Fruit fly (Drosophila melanogaster) whole organism, wandering third instar larva: Measurements from ENCODE around the gene Cpr62Ba.

ENCODE experiments used
- CrebA ChIP-seq: fragments of 200-800 bp; sonication (Bioruptor generic); optimal IDR thresholded peaks from 2 replicates; lab custom pipeline; 2016; ENCODE audit warnings: missing biosample characterization, mild to moderate bottlenecking, missing genetic modification characterization, borderline replicate concordance
- Hnf4 ChIP-seq: fragments of 200-800 bp; sonication (Bioruptor generic); optimal IDR thresholded peaks from 2 replicates; lab custom pipeline; 2016; ENCODE audit warnings: missing biosample characterization, mild to moderate bottlenecking, missing genetic modification characterization
- Sp1 ChIP-seq: fragments of 200-800 bp; sonication (Bioruptor generic); optimal IDR thresholded peaks from 3 replicates; lab custom pipeline; 2019; ENCODE audit warnings: missing biosample characterization, mild to moderate bottlenecking, missing genetic modification characterization, moderate library complexity
- br ChIP-seq: fragments of 200-800 bp; sonication (Bioruptor generic); optimal IDR thresholded peaks from 2 replicates; lab custom pipeline; 2016; ENCODE audit warnings: missing biosample characterization, missing genetic modification characterization
- dmrt93B ChIP-seq: fragments of 200-800 bp; sonication (Bioruptor generic); optimal IDR thresholded peaks from 2 replicates; lab custom pipeline; 2018; ENCODE audit warnings: missing biosample characterization, mild to moderate bottlenecking, missing genetic modification characterization
- ey ChIP-seq: fragments of 200-800 bp; sonication (Bioruptor generic); optimal IDR thresholded peaks from 2 replicates; lab custom pipeline; 2016; ENCODE audit warnings: missing biosample characterization, missing genetic modification characterization
- jim ChIP-seq: fragments of 175-275, 200-325 bp; sonication (Bioruptor generic); optimal IDR thresholded peaks from 2 replicates; lab custom pipeline; 2016; ENCODE audit warnings: missing biosample characterization, mild to moderate bottlenecking, missing genetic modification characterization
- pan ChIP-seq: fragments of >200 bp; optimal IDR thresholded peaks from 2 replicates; lab custom pipeline; 2017
- sage ChIP-seq: fragments of 200-800 bp; sonication (Bioruptor generic); optimal IDR thresholded peaks from 2 replicates; lab custom pipeline; 2016; ENCODE audit warnings: missing biosample characterization, mild to moderate bottlenecking, missing genetic modification characterization

- TF ChIP-seq pan (lab: Kevin White, UChicago), result no peak
- TF ChIP-seq sage (GFP tag; lab: Kevin White, UChicago), result no peak
- peak; percentile 6 for TF ChIP-seq br (GFP tag; lab: Kevin White, UChicago)
- TF ChIP-seq jim (GFP tag; lab: Kevin White, UChicago), result no peak
- TF ChIP-seq CrebA (GFP tag; lab: Kevin White, UChicago), result no peak
- TF ChIP-seq ey, result peak; percentile 4
- no peak for TF ChIP-seq dmrt93B (GFP tag; lab: Kevin White, UChicago)
- TF ChIP-seq Hnf4 (GFP tag; lab: Kevin White, UChicago), result no peak
- TF ChIP-seq Sp1 (GFP tag; lab: Kevin White, UChicago), result no peak
These were observed 37.3 kb upstream of the Cpr62Ba start for dm6 chr3L:1868841-1869240.
